Fruit fly (Drosophila melanogaster) whole organism, embryonic: ENCODE measurements around the gene CG8149.

ENCODE experiments used
- Awh ChIP-seq: fragments of 200-800 bp; sonication (Bioruptor generic); IDR thresholded peaks from 2 replicates; pipeline ENCODE4, ENCODE4 v1.3.6; 2022; ENCODE audit warnings: missing biosample characterization, missing genetic modification characterization
- B-H2 ChIP-seq: fragments of 200-800 bp; sonication (Bioruptor generic); optimal IDR thresholded peaks from 2 replicates; lab custom pipeline; 2018; ENCODE audit warnings: missing biosample characterization, mild to moderate bottlenecking, missing genetic modification characterization
- Bdp1 ChIP-seq: fragments of 200-800 bp; sonication (Bioruptor generic); optimal IDR thresholded peaks from 3 replicates; lab custom pipeline; 2016; ENCODE audit warnings: missing biosample characterization, missing genetic modification characterization
- CG11085 ChIP-seq: fragments of 200-800 bp; sonication (Bioruptor generic); IDR thresholded peaks from 2 replicates; pipeline ENCODE4 v1.3.6; 2022; ENCODE audit warnings: missing biosample characterization, missing genetic modification characterization
- CG14441 ChIP-seq: fragments of 200-800 bp; sonication (Bioruptor generic); IDR thresholded peaks from 2 replicates; pipeline ENCODE4 v1.3.6; 2022; ENCODE audit warnings: missing biosample characterization, missing genetic modification characterization
- CG17328 ChIP-seq: fragments of 200-800 bp; sonication (Bioruptor generic); IDR thresholded peaks from 2 replicates; pipeline ENCODE4 v1.3.6; 2022; ENCODE audit warnings: missing biosample characterization, missing genetic modification characterization
- CG17612 ChIP-seq: fragments of 200-800 bp; sonication (Bioruptor generic); IDR thresholded peaks from 2 replicates; pipeline ENCODE4 v1.3.6; 2022; ENCODE audit warnings: missing biosample characterization, missing genetic modification characterization
- CG17802 ChIP-seq: fragments of 200-800 bp; sonication (Bioruptor generic); optimal IDR thresholded peaks from 2 replicates; lab custom pipeline; 2018; ENCODE audit warnings: missing biosample characterization, mild to moderate bottlenecking, missing genetic modification characterization, moderate library complexity
- CG18262 ChIP-seq: fragments of 200-800 bp; optimal IDR thresholded peaks from 3 replicates; lab custom pipeline; 2019; ENCODE audit warnings: missing biosample characterization, mild to moderate bottlenecking, missing genetic modification characterization, moderate library complexity
- CG34224 ChIP-seq: fragments of 200-800 bp; sonication (Bioruptor generic); IDR thresholded peaks from 3 replicates; pipeline ENCODE4 v1.3.6; 2022; ENCODE audit warnings: missing biosample characterization, missing genetic modification characterization; ENCODE audit not compliant: partially characterized antibody
- CG4617 ChIP-seq: fragments of 200-800 bp; sonication (Bioruptor generic); optimal IDR thresholded peaks from 3 replicates; lab custom pipeline; 2016; ENCODE audit warnings: missing biosample characterization, missing genetic modification characterization, borderline replicate concordance
- CG4854 ChIP-seq: fragments of 200-800 bp; sonication (Bioruptor generic); optimal IDR thresholded peaks from 2 replicates; lab custom pipeline; 2016; ENCODE audit warnings: missing biosample characterization, missing genetic modification characterization, inconsistent platforms
- CG6254 ChIP-seq: fragments of 200-800 bp; sonication (Bioruptor generic); optimal IDR thresholded peaks from 3 replicates; lab custom pipeline; 2017; ENCODE audit warnings: mild to moderate bottlenecking, missing biosample characterization, missing genetic modification reagents, missing genetic modification characterization
- CG6654 ChIP-seq: fragments of 200-800 bp; sonication (Bioruptor generic); optimal IDR thresholded peaks from 2 replicates; lab custom pipeline; 2017; ENCODE audit warnings: missing biosample characterization, mild to moderate bottlenecking, missing genetic modification characterization
- CG7839 ChIP-seq: fragments of 200-800 bp; sonication (Bioruptor generic); optimal IDR thresholded peaks from 3 replicates; lab custom pipeline; 2018; ENCODE audit warnings: missing biosample characterization, mild to moderate bottlenecking, missing genetic modification characterization, moderate library complexity
- CG8478 ChIP-seq: fragments of >200 bp; optimal IDR thresholded peaks from 2 replicates; lab custom pipeline; 2018
- CG8765 ChIP-seq: fragments of 200-800 bp; sonication (Bioruptor generic); IDR thresholded peaks from 2 replicates; pipeline ENCODE4 v1.3.6; 2022; ENCODE audit warnings: missing biosample characterization, missing genetic modification characterization
- CG9609 ChIP-seq: fragments of 200-800 bp; sonication (Bioruptor generic); optimal IDR thresholded peaks from 3 replicates; lab custom pipeline; 2016; ENCODE audit warnings: missing biosample characterization, missing genetic modification characterization
- Camta ChIP-seq: fragments of 200-800 bp; sonication (Bioruptor generic); optimal IDR thresholded peaks from 2 replicates; lab custom pipeline; 2016; ENCODE audit warnings: missing biosample characterization, missing genetic modification characterization
- Dll ChIP-seq: fragments of 200-800 bp; sonication (Bioruptor generic); IDR thresholded peaks from 4 replicates; pipeline ENCODE4 v1.3.6; 2022; ENCODE audit warnings: missing biosample characterization, missing genetic modification characterization; ENCODE audit not compliant: partially characterized antibody
- ERR ChIP-seq: fragments of 200-800 bp; sonication (Bioruptor generic); optimal IDR thresholded peaks from 2 replicates; lab custom pipeline; 2016; ENCODE audit warnings: missing biosample characterization, missing genetic modification characterization
- Hmr ChIP-seq: fragments of 200-800 bp; sonication (Bioruptor generic); optimal IDR thresholded peaks from 3 replicates; lab custom pipeline; 2017; ENCODE audit warnings: mild to moderate bottlenecking, missing biosample characterization, missing genetic modification reagents, missing genetic modification characterization
- Hr39 ChIP-seq: fragments of >200 bp; optimal IDR thresholded peaks from 2 replicates; lab custom pipeline; 2017
- NC2α ChIP-seq: fragments of 200-800 bp; sonication (Bioruptor generic); optimal IDR thresholded peaks from 2 replicates; lab custom pipeline; 2016; ENCODE audit warnings: missing biosample characterization, missing genetic modification characterization
- Oaz ChIP-seq: fragments of 200-800 bp; sonication (Bioruptor generic); IDR thresholded peaks from 2 replicates; pipeline ENCODE4 v1.3.6; 2022; ENCODE audit warnings: missing biosample characterization, missing genetic modification characterization
- Ravus ChIP-seq: fragments of 200-800 bp; sonication (Bioruptor generic); IDR thresholded peaks from 2 replicates; pipeline ENCODE4 v1.3.6; 2022; ENCODE audit warnings: missing biosample characterization, missing genetic modification characterization
- Sry-β ChIP-seq: fragments of 200-800 bp; sonication (Bioruptor generic); optimal IDR thresholded peaks from 2 replicates; lab custom pipeline; 2018; ENCODE audit warnings: missing biosample characterization, mild to moderate bottlenecking, missing genetic modification characterization, moderate library complexity
- Sry-δ ChIP-seq: fragments of 200-800 bp; sonication (Bioruptor generic); optimal IDR thresholded peaks from 2 replicates; lab custom pipeline; 2016; ENCODE audit warnings: missing biosample characterization, missing genetic modification characterization
- Trl ChIP-seq, 3 experiments: fragments of >200 bp in 2 of 3; fragments of 200-800 bp in 1 of 3; sonication (Bioruptor generic) in 1 of 3; optimal IDR thresholded peaks; 2 replicates in 1 of 3; 3 replicates in 2 of 3; lab custom pipeline; 2016 to 2017; ENCODE audit warnings: missing biosample characterization in 1 of 3, missing genetic modification characterization in 1 of 3
- ara ChIP-seq: fragments of 200-800 bp; sonication (Bioruptor generic); IDR thresholded peaks from 2 replicates; pipeline ENCODE4 v1.3.6; 2022; ENCODE audit warnings: missing biosample characterization, missing genetic modification characterization
- br ChIP-seq: fragments of >200 bp; optimal IDR thresholded peaks from 2 replicates; lab custom pipeline; 2017
- cad ChIP-seq: fragments of >200 bp; optimal IDR thresholded peaks from 2 replicates; lab custom pipeline; 2017; ENCODE audit warnings: missing biosample characterization, missing genetic modification characterization
- da ChIP-seq: fragments of 200-800 bp; sonication (Bioruptor generic); optimal IDR thresholded peaks from 2 replicates; lab custom pipeline; 2016; ENCODE audit warnings: missing biosample characterization, missing genetic modification characterization
- gcm2 ChIP-seq: fragments of 200-800 bp; sonication (Bioruptor generic); optimal IDR thresholded peaks from 2 replicates; lab custom pipeline; 2016; ENCODE audit warnings: missing biosample characterization, missing genetic modification characterization
- jigr1 ChIP-seq: fragments of 200-800 bp; sonication (Bioruptor generic); IDR thresholded peaks from 3 replicates; pipeline ENCODE4 v1.3.6; 2022; ENCODE audit warnings: missing biosample characterization, missing genetic modification characterization
- lmd ChIP-seq: fragments of 200-800 bp; sonication (Bioruptor generic); IDR thresholded peaks from 2 replicates; pipeline ENCODE4 v1.3.6; 2022; ENCODE audit warnings: missing biosample characterization, missing genetic modification characterization
- nerfin-1 ChIP-seq: fragments of 200-800 bp; sonication (Bioruptor generic); optimal IDR thresholded peaks from 3 replicates; lab custom pipeline; 2019; ENCODE audit warnings: missing biosample characterization, mild to moderate bottlenecking, missing genetic modification characterization, moderate library complexity
- otp ChIP-seq: fragments of 200-800 bp; sonication (Bioruptor generic); IDR thresholded peaks from 3 replicates; pipeline ENCODE4, ENCODE4 v1.3.6; 2022; ENCODE audit warnings: missing biosample characterization, missing genetic modification characterization
- psq ChIP-seq: fragments of 200-800 bp; sonication (Bioruptor generic); optimal IDR thresholded peaks from 2 replicates; lab custom pipeline; 2017; ENCODE audit warnings: missing biosample characterization, missing genetic modification characterization
- row ChIP-seq: fragments of 200-800 bp; sonication (Bioruptor generic); IDR thresholded peaks from 3 replicates; pipeline ENCODE4 v1.3.6; 2022; ENCODE audit warnings: missing biosample characterization, missing genetic modification characterization
- sc ChIP-seq, 3 experiments: fragments of >200 bp in 2 of 3; fragments of 200-800 bp in 1 of 3; sonication (Bioruptor generic) in 1 of 3; optimal IDR thresholded peaks; 2 replicates in 2 of 3; 3 replicates in 1 of 3; lab custom pipeline; 2017; ENCODE audit warnings: mild to moderate bottlenecking in 1 of 3, missing biosample characterization in 1 of 3, missing genetic modification characterization in 1 of 3, missing genetic modification reagents in 1 of 3
- sisA ChIP-seq: fragments of 200-800 bp; sonication (Bioruptor generic); IDR thresholded peaks from 2 replicates; pipeline ENCODE4 v1.3.6; 2022; ENCODE audit warnings: missing biosample characterization, missing genetic modification characterization
- sna ChIP-seq: fragments of 200-800 bp; sonication (Bioruptor generic); IDR thresholded peaks from 2 replicates; pipeline ENCODE4 v1.3.6; 2022; ENCODE audit warnings: missing biosample characterization, missing genetic modification characterization; ENCODE audit not compliant: partially characterized antibody
- toy ChIP-seq: fragments of 200-800 bp; sonication (Bioruptor generic); IDR thresholded peaks from 2 replicates; pipeline ENCODE4 v1.3.6; 2022; ENCODE audit warnings: missing biosample characterization, missing genetic modification characterization
- trh ChIP-seq: fragments of 200-800 bp; sonication (Bioruptor generic); optimal IDR thresholded peaks from 2 replicates; lab custom pipeline; 2016; ENCODE audit warnings: missing biosample characterization, missing genetic modification characterization
- twi ChIP-seq: fragments of 200-800 bp; optimal IDR thresholded peaks from 2 replicates; lab custom pipeline; 2019; ENCODE audit warnings: missing biosample characterization, mild to moderate bottlenecking, missing genetic modification characterization, moderate library complexity
- vnd ChIP-seq: fragments of 200-800 bp; sonication (Bioruptor generic); IDR thresholded peaks from 3 replicates; pipeline ENCODE4 v1.3.6; 2022; ENCODE audit warnings: missing biosample characterization, missing genetic modification characterization; ENCODE audit not compliant: partially characterized antibody
- zfh1 ChIP-seq: fragments of 200-800 bp; sonication (Bioruptor generic); IDR thresholded peaks from 3 replicates; pipeline ENCODE4 v1.3.6; 2022; ENCODE audit warnings: missing biosample characterization, missing genetic modification characterization

Gene CG8149

dm6 chr3R:9533181-9534124 is 29.0 kb downstream of the CG8149 start (continued):
- TF ChIP-seq CG9609 (peak; percentile 89), CG17802 (peak; percentile 74), trh (GFP tag; lab: Kevin White, UChicago) (peak; percentile 89), sc (optimal IDR thresholded peaks at IDR 0.05; lab: Kevin White, UChicago) (no peak), sc (GFP tag; optimal IDR thresholded peaks at IDR 0.05; lab: Kevin White, UChicago) (peak; percentile 94), Sry-β (GFP tag; lab: Kevin White, UChicago) (peak; percentile 71), CG4854 (GFP tag; lab: Kevin White, UChicago) (peak; percentile 93), CG8765 (GFP tag; lab: Robert Waterston, UW) (peak; percentile 39; the same call in 1 of the 2 replicates), ERR (peak; percentile 86), psq (GFP tag; lab: Kevin White, UChicago) (peak; percentile 65), row (GFP tag; lab: Robert Waterston, UW) (peak; percentile 94), CG8478 (no peak), CG14441 (GFP tag; lab: Robert Waterston, UW) (peak; percentile 77; the same call in 1 of the 2 replicates), jigr1 (GFP tag; lab: Robert Waterston, UW) (peak; percentile 87), zfh1 (GFP tag; lab: Robert Waterston, UW) (peak; percentile 83), CG17612 (GFP tag; lab: Robert Waterston, UW) (peak; percentile 33; the same call in 1 of the 2 replicates), Camta (GFP tag; lab: Kevin White, UChicago) (peak; percentile 95), Sry-δ (peak; percentile 41), CG4617 (GFP tag; lab: Kevin White, UChicago) (peak; percentile 69), Bdp1 (GFP tag; lab: Kevin White, UChicago) (peak; percentile 84), NC2α (GFP tag; lab: Kevin White, UChicago) (peak; percentile 75), twi (peak; percentile 87), toy (GFP tag; lab: Robert Waterston, UW) (peak; percentile 58), sna (no peak), CG11085 (GFP tag; lab: Robert Waterston, UW) (peak; percentile 80), Awh (GFP tag; lab: Robert Waterston, UW) (peak; percentile 66; the same call in 1 of the 2 replicates), cad (GFP tag; lab: Kevin White, UChicago) (no peak), da (GFP tag; lab: Kevin White, UChicago) (peak; percentile 66), gcm2 (GFP tag; lab: Kevin White, UChicago) (peak; percentile 68), CG34224 (GFP tag; lab: Robert Waterston, UW) (no peak; the same call in 2 of the 3 replicates), Hmr (GFP tag; lab: Kevin White, UChicago) (peak; percentile 98), Ravus (GFP tag; lab: Robert Waterston, UW) (peak; percentile 56), Dll (no peak; the same call in 3 of the 4 replicates), nerfin-1 (peak; percentile 94), B-H2 (peak; percentile 94), lmd (peak; percentile 94), Hr39 (lab: Kevin White, UChicago) (no peak), CG17328 (GFP tag; lab: Robert Waterston, UW) (peak; percentile 78), vnd (GFP tag; lab: Robert Waterston, UW) (0 out of 3 replicates have a peak, but pooled peaks have one; percentile 28), Trl (optimal IDR thresholded peaks at IDR 0.05; lab: Kevin White, UChicago) (peak; percentile 93 to 95), Trl (GFP tag; optimal IDR thresholded peaks at IDR 0.05; lab: Kevin White, UChicago) (peak; percentile 93), CG6654 (GFP tag; lab: Kevin White, UChicago) (peak; percentile 90), otp (GFP tag; lab: Robert Waterston, UW) (0 out of 3 replicates have a peak, but pooled peaks have one; percentile 19), sisA (peak; percentile 83), CG7839 (tag; lab: Kevin White, UChicago) (peak; percentile 97), ara (GFP tag; lab: Robert Waterston, UW) (peak; percentile 77), CG18262 (tag; lab: Kevin White, UChicago) (peak; percentile 99), Oaz (GFP tag; lab: Robert Waterston, UW) (peak; percentile 75), br (lab: Kevin White, UChicago) (no peak), CG6254 (GFP tag; lab: Kevin White, UChicago) (peak; percentile 89)
